Worm (Caenorhabditis elegans) whole organism, late embryonic: ENCODE results near the gene C44B7.11.

Source experiments
- Y22D7AL.16 ChIP-seq: sonication (generic microtip); optimal IDR thresholded peaks from 2 replicates; lab custom pipeline; 2016; ENCODE audit warnings: missing genetic modification characterization, missing compliant biosample characterization
- ahr-1 ChIP-seq: sonication (generic microtip); optimal IDR thresholded peaks from 2 replicates; lab custom pipeline; 2016; ENCODE audit warnings: missing genetic modification characterization, missing compliant biosample characterization
- eyg-1 ChIP-seq: sonication (generic microtip); optimal IDR thresholded peaks from 2 replicates; lab custom pipeline; 2016; ENCODE audit warnings: missing genotype, missing genetic modification characterization, missing compliant biosample characterization
- pqm-1 ChIP-seq: sonication (generic microtip); optimal IDR thresholded peaks from 2 replicates; lab custom pipeline; 2016; ENCODE audit warnings: missing genetic modification characterization, missing compliant biosample characterization
- tbx-2 ChIP-seq: sonication (generic microtip); optimal IDR thresholded peaks from 2 replicates; lab custom pipeline; 2016; ENCODE audit warnings: missing genetic modification characterization, missing compliant biosample characterization
- unc-42 ChIP-seq: sonication (generic microtip); optimal IDR thresholded peaks from 2 replicates; lab custom pipeline; 2016; ENCODE audit warnings: missing genotype, missing genetic modification characterization, missing compliant biosample characterization
- unc-55 ChIP-seq: sonication (generic microtip); optimal IDR thresholded peaks from 2 replicates; lab custom pipeline; 2017; ENCODE audit warnings: missing biosample characterization, missing genetic modification reagents, missing genetic modification characterization

ce11 chrII:6901795-6902194, 4.5 kb upstream of the C44B7.11 start, which contains the start of gene psmd-9:
- TF ChIP-seq tbx-2 (no peak), unc-55 (no peak), unc-42 (tag; lab: Kevin White, UChicago) (no peak), pqm-1 (tag; lab: Kevin White, UChicago) (no peak), Y22D7AL.16 (tag; lab: Kevin White, UChicago) (no peak), ahr-1 (tag; lab: Kevin White, UChicago) (no peak), eyg-1 (tag; lab: Kevin White, UChicago) (no peak)
